Fruit fly (Drosophila melanogaster): ENCODE measurements around the gene CG32240.

The CG32240 gene

DNA sequence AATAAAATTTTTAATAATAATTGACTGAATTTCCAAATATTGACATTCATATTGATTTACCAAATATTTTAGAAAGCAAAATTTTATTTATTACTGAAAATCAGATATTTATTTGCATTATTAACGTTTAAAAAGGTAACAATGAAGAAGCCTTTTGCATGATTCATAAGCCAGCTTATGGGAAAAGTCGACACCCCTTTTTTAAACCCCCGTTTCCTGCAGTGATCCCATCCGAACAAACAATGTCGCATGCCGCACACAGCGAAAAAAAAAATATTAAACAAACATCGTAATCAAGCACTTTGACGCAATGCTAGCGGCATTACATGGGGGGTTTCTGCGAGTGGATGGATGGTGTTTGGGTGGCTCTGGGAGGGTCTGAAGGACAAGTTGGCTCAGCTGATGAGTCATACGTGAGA lies 27.8 kb downstream of the CG32240 start (continued):
- peak; percentile 54 for TF ChIP-seq caup (GFP tag; optimal IDR thresholded peaks at IDR 0.05; ENCODE audit: severe bottlenecking)
- no peak for TF ChIP-seq grn (GFP tag; optimal IDR thresholded peaks at IDR 0.05)
- TF ChIP-seq pfk (GFP tag; optimal IDR thresholded peaks at IDR 0.05) = no peak
- no peak for TF ChIP-seq Tbp (GFP tag; optimal IDR thresholded peaks at IDR 0.05)
- no peak for TF ChIP-seq gfzf (GFP tag; optimal IDR thresholded peaks at IDR 0.05)
- TF ChIP-seq Fer2 (tag; optimal IDR thresholded peaks at IDR 0.05) = no peak
- no peak for TF ChIP-seq CG43689 (GFP tag; IDR thresholded peaks at IDR 0.05)
- peak; percentile 61 for TF ChIP-seq CG32532 (GFP tag; IDR thresholded peaks at IDR 0.05)
- no peak for TF ChIP-seq sna (GFP tag; IDR thresholded peaks at IDR 0.05; ENCODE audit: partially characterized antibody)
- TF ChIP-seq Rfx (GFP tag; IDR thresholded peaks at IDR 0.05) = peak; percentile 67
- peak in 1 of 2 experiments; percentile 19 for TF ChIP-seq chif (GFP tag; optimal IDR thresholded peaks at IDR 0.05)
- TF ChIP-seq CG7786 (GFP tag; optimal IDR thresholded peaks at IDR 0.05) = peak; percentile 44
- peak; percentile 38 for TF ChIP-seq CG9817 (tag; optimal IDR thresholded peaks at IDR 0.05)
- TF ChIP-seq Max (GFP tag; optimal IDR thresholded peaks at IDR 0.05) = no peak
- peak; percentile 45 for TF ChIP-seq her (GFP tag; optimal IDR thresholded peaks at IDR 0.05)
- TF ChIP-seq ewg (GFP tag; optimal IDR thresholded peaks at IDR 0.05) = no peak
- TF ChIP-seq Mrtf (GFP tag; IDR thresholded peaks at IDR 0.05) = 0 out of 3 replicates have a peak, but pooled peaks have one; percentile 20
- TF ChIP-seq Vsx1 (GFP tag; optimal IDR thresholded peaks at IDR 0.05) = peak; percentile 12
- no peak for TF ChIP-seq CG9797 (GFP tag; optimal IDR thresholded peaks at IDR 0.05)
- TF ChIP-seq CG1832 (GFP tag; optimal IDR thresholded peaks at IDR 0.05) = no peak
- TF ChIP-seq kay (GFP tag; optimal IDR thresholded peaks at IDR 0.05) = peak; percentile 28
- no peak for TF ChIP-seq CG8290 (GFP tag; optimal IDR thresholded peaks at IDR 0.05)
- TF ChIP-seq CG8290 (tag; optimal IDR thresholded peaks at IDR 0.05) = peak in 1 of 2 experiments; percentile 77
- TF ChIP-seq ken (GFP tag; IDR thresholded peaks at IDR 0.05) = peak; percentile 55; the same call in 1 of the 3 replicates
- no peak for TF ChIP-seq CG8089 (GFP tag; optimal IDR thresholded peaks at IDR 0.05)
- TF ChIP-seq Jarid2 (GFP tag; optimal IDR thresholded peaks at IDR 0.05) = no peak
- TF ChIP-seq Dek (tag; optimal IDR thresholded peaks at IDR 0.05) = peak; percentile 10
- TF ChIP-seq CG8944 (GFP tag; optimal IDR thresholded peaks at IDR 0.05) = peak; percentile 21
- TF ChIP-seq Dfd (GFP tag; optimal IDR thresholded peaks at IDR 0.05) = no peak
- TF ChIP-seq tin (GFP tag; optimal IDR thresholded peaks at IDR 0.05) = no peak
- TF ChIP-seq CG17385 (GFP tag; optimal IDR thresholded peaks at IDR 0.05) = peak; percentile 18
- TF ChIP-seq shn (GFP tag; optimal IDR thresholded peaks at IDR 0.05) = peak; percentile 38
- 0 out of 2 replicates have a peak, but pooled peaks have one; percentile 39 for TF ChIP-seq CG16779 (GFP tag; IDR thresholded peaks at IDR 0.05)
- peak; percentile 6 for TF ChIP-seq gro (GFP tag; optimal IDR thresholded peaks at IDR 0.05)
- no peak for TF ChIP-seq Chrac-16 (GFP tag; optimal IDR thresholded peaks at IDR 0.05)
- peak; percentile 36 for TF ChIP-seq Oli (tag; optimal IDR thresholded peaks at IDR 0.05)
- TF ChIP-seq NC2β (GFP tag; optimal IDR thresholded peaks at IDR 0.05) = peak; percentile 19
- no peak for TF ChIP-seq CG17802 (tag; optimal IDR thresholded peaks at IDR 0.05)
- 0 out of 2 replicates have a peak, but pooled peaks have one; percentile 31 for TF ChIP-seq CG9932 (GFP tag; IDR thresholded peaks at IDR 0.05)
- peak; percentile 31 for TF ChIP-seq CG13424 (tag; optimal IDR thresholded peaks at IDR 0.05)
- peak; percentile 36 for TF ChIP-seq CG8924 (tag; optimal IDR thresholded peaks at IDR 0.05)
- TF ChIP-seq TFAM (GFP tag; optimal IDR thresholded peaks at IDR 0.05) = no peak
- TF ChIP-seq Pdp1 (GFP tag; optimal IDR thresholded peaks at IDR 0.05) = peak; percentile 19 to 43
- TF ChIP-seq dati (GFP tag; IDR thresholded peaks at IDR 0.05) = no peak
- no peak for TF ChIP-seq luna (GFP tag; optimal IDR thresholded peaks at IDR 0.05)
- peak; percentile 7 for TF ChIP-seq CG12155 (GFP tag; optimal IDR thresholded peaks at IDR 0.05)
- peak; percentile 77 for TF ChIP-seq lab (GFP tag; optimal IDR thresholded peaks at IDR 0.05)
- peak; percentile 17 for TF ChIP-seq Asciz (GFP tag; optimal IDR thresholded peaks at IDR 0.05)
- no peak for TF ChIP-seq CG18011 (GFP tag; optimal IDR thresholded peaks at IDR 0.05)
- TF ChIP-seq lov (optimal IDR thresholded peaks at IDR 0.05) = no peak
- 0 out of 3 replicates have a peak, but pooled peaks have one; percentile 8 for TF ChIP-seq lov (GFP tag; IDR thresholded peaks at IDR 0.05)

Data from whole organism, embryonic.